Fruit fly (Drosophila melanogaster) whole organism, embryonic: Measurements from ENCODE around the gene Try29F.

ENCODE experiments used
- CG10543 ChIP-seq: fragments of 200-800 bp; sonication (Bioruptor generic); optimal IDR thresholded peaks from 3 replicates; lab custom pipeline; 2017; ENCODE audit warnings: missing biosample characterization, mild to moderate bottlenecking, missing genetic modification characterization, moderate library complexity
- CG2116 ChIP-seq: fragments of 200-800 bp; sonication (Bioruptor generic); optimal IDR thresholded peaks from 3 replicates; lab custom pipeline; 2018; ENCODE audit warnings: missing biosample characterization, mild to moderate bottlenecking, missing genetic modification characterization
- CG5180 ChIP-seq: fragments of 200-800 bp; sonication (Bioruptor generic); optimal IDR thresholded peaks from 3 replicates; lab custom pipeline; 2017; ENCODE audit warnings: missing biosample characterization, missing genetic modification characterization, mild to moderate bottlenecking, moderate library complexity, missing genetic modification reagents
- CG8478 ChIP-seq: fragments of >200 bp; optimal IDR thresholded peaks from 2 replicates; lab custom pipeline; 2018
- Deaf1 ChIP-seq: fragments of 200-800 bp; optimal IDR thresholded peaks from 3 replicates; lab custom pipeline; 2019; ENCODE audit warnings: missing biosample characterization, mild to moderate bottlenecking, missing genetic modification characterization, moderate library complexity
- Dref ChIP-seq: fragments of 200-800 bp; sonication (Bioruptor generic); IDR thresholded peaks from 2 replicates; pipeline ENCODE4 v1.3.6; 2022; ENCODE audit warnings: missing biosample characterization, missing genetic modification characterization
- Ets65A ChIP-seq: fragments of 200-800 bp; sonication (Bioruptor generic); peaks from one replicate; lab custom pipeline; 2016; ENCODE audit warnings: missing biosample characterization, missing genetic modification characterization
- Mes4 ChIP-seq: fragments of 200-800 bp; sonication (Bioruptor generic); optimal IDR thresholded peaks from 2 replicates; lab custom pipeline; 2016; ENCODE audit warnings: missing biosample characterization, missing genetic modification characterization
- Side ChIP-seq: fragments of 200-800 bp; sonication (Bioruptor generic); optimal IDR thresholded peaks from 2 replicates; lab custom pipeline; 2016; ENCODE audit warnings: missing biosample characterization, missing genetic modification characterization
- chinmo ChIP-seq: fragments of 200-800 bp; sonication (Bioruptor generic); IDR thresholded peaks from 4 replicates; pipeline ENCODE4 v1.3.6; 2022; ENCODE audit warnings: missing biosample characterization, missing genetic modification characterization; ENCODE audit not compliant: partially characterized antibody
- esg ChIP-seq: fragments of 200-800 bp; sonication (Bioruptor generic); conservative IDR thresholded peaks from 2 replicates; pipeline ENCODE4 v1.3.6; 2022; ENCODE audit warnings: missing biosample characterization, missing genetic modification characterization
- fd3F ChIP-seq: fragments of 200-800 bp; sonication (Bioruptor generic); optimal IDR thresholded peaks from 2 replicates; lab custom pipeline; 2018; ENCODE audit warnings: missing biosample characterization, mild to moderate bottlenecking, missing genetic modification characterization, moderate library complexity
- gfzf ChIP-seq: fragments of 200-800 bp; sonication (Bioruptor generic); optimal IDR thresholded peaks from 2 replicates; lab custom pipeline; 2016; ENCODE audit warnings: missing biosample characterization, mild to moderate bottlenecking, missing genetic modification characterization, moderate library complexity
- odd ChIP-seq: fragments of 200-800 bp; sonication (Bioruptor generic); optimal IDR thresholded peaks from 2 replicates; lab custom pipeline; 2017; ENCODE audit warnings: missing biosample characterization, mild to moderate bottlenecking, missing genetic modification characterization
- sima ChIP-seq: fragments of 200-800 bp; sonication (Bioruptor generic); optimal IDR thresholded peaks from 2 replicates; lab custom pipeline; 2016; ENCODE audit warnings: missing biosample characterization, missing genetic modification characterization
- stwl ChIP-seq: fragments of 200-800 bp; sonication (Bioruptor generic); optimal IDR thresholded peaks from 3 replicates; lab custom pipeline; 2018; ENCODE audit warnings: missing biosample characterization, mild to moderate bottlenecking, missing genetic modification characterization, moderate library complexity
- z ChIP-seq: fragments of 200-800 bp; sonication (Bioruptor generic); IDR thresholded peaks from 3 replicates; pipeline ENCODE4 v1.3.6; 2022; ENCODE audit warnings: missing biosample characterization, missing genetic modification characterization

The Try29F gene

dm6 chr2L:9019438-9019837, 21.1 kb downstream of the Try29F start:
- TF ChIP-seq stwl (tag; lab: Kevin White, UChicago) (peak; percentile 10), fd3F (GFP tag; lab: Kevin White, UChicago) (no peak), Deaf1 (peak; percentile 67), CG5180 (GFP tag; lab: Kevin White, UChicago) (peak; percentile 96), odd (no peak), CG10543 (GFP tag; lab: Kevin White, UChicago) (no peak), CG8478 (no peak), chinmo (GFP tag; lab: Robert Waterston, UW) (0 out of 4 replicates have a peak, but pooled peaks have one; percentile 10), Side (GFP tag; lab: Kevin White, UChicago) (no peak)

DNA sequence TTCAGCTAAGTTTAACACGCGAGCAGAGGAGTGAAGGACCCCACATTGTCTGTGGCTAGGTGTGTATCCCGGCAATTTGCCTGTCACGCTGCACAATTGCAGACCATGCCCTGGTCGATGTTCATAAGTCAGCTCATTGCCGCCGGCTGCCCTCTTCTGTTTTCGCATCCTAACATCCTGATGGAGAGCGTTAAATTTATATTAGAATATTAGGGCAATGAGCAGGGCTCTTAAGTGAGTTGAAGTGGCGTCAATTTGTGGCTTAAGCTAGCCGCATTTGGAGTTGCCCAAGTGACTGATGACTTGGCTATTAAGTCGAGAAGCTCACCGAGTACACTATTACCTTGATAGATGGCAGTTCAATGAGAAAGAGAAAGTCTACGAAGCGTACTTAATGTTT, 27.8 kb downstream of the Try29F start:
- TF ChIP-seq Ets65A (GFP tag; lab: Kevin White, UChicago) (peak; percentile 91), sima (GFP tag; lab: Kevin White, UChicago) (no peak)

dm6 chr2L:9031736-9032135, 33.4 kb downstream of the Try29F start, which contains the start of gene CG9582:
CG9582 (minus strand) TSS chr2L:9031836.
- TF ChIP-seq Dref (GFP tag; lab: Robert Waterston, UW): no peak
- 0 out of 2 replicates have a peak, but pooled peaks have one; percentile 9 for TF ChIP-seq esg (GFP tag; lab: Robert Waterston, UW)
- TF ChIP-seq gfzf (GFP tag; lab: Kevin White, UChicago): no peak
- TF ChIP-seq CG2116 (GFP tag; lab: Kevin White, UChicago): no peak
- TF ChIP-seq z (GFP tag; lab: Robert Waterston, UW): no peak
- TF ChIP-seq Mes4 (GFP tag; lab: Kevin White, UChicago): no peak
